Worm (Caenorhabditis elegans) whole organism, L4 larva: Measurements from ENCODE around the gene C17H12.12.
A peak's percentile ranks its signal among the peaks of the same experiment; 100 is the strongest.
"Not testable (repeated sequence)": the region's sequence is repeated elsewhere in the genome, so short reads cannot be mapped to it uniquely, and the experiment has no call there.

Experiments
- F49E8.2 ChIP-seq: sonication (generic microtip); optimal IDR thresholded peaks from 2 replicates; lab custom pipeline; 2016; ENCODE audit warnings: missing compliant biosample characterization, mild to moderate bottlenecking, missing genetic modification characterization, borderline replicate concordance
- R02D3.7 ChIP-seq: fragments of 150-350 bp; sonication (generic microtip); optimal IDR thresholded peaks from 3 replicates; lab custom pipeline; 2014; ENCODE audit warnings: missing biosample characterization, missing genetic modification characterization
- T20F7.1 ChIP-seq: fragments of 200-800 bp; sonication (Bioruptor generic); optimal IDR thresholded peaks from 2 replicates; lab custom pipeline; 2018; ENCODE audit warnings: mild to moderate bottlenecking, missing genetic modification characterization, missing compliant biosample characterization
- Y5F2A.4 ChIP-seq: fragments of 200-800 bp; sonication (Bioruptor generic); optimal IDR thresholded peaks from 2 replicates; lab custom pipeline; 2018; ENCODE audit warnings: mild to moderate bottlenecking, missing genetic modification characterization, missing compliant biosample characterization
- ZK337.2 ChIP-seq: fragments of 200-800 bp; sonication (Bioruptor generic); IDR thresholded peaks from 2 replicates; pipeline ENCODE4 v1.3.6; 2022; ENCODE audit warnings: missing genetic modification reagents, missing genetic modification characterization, missing compliant biosample characterization
- ZK546.5 ChIP-seq, 2 experiments: sonication (generic microtip); optimal IDR thresholded peaks; 2 replicates each; lab custom pipeline; 2017; ENCODE audit warnings: missing biosample characterization in 2 of 2, missing genetic modification characterization in 2 of 2
- aha-1 ChIP-seq: fragments of 150-350 bp; peaks from one replicate; lab custom pipeline; 2014; ENCODE audit warnings: missing biosample characterization, missing genetic modification characterization
- attf-4 ChIP-seq: sonication (generic microtip); optimal IDR thresholded peaks from 3 replicates; lab custom pipeline; 2017; ENCODE audit warnings: missing biosample characterization, missing genetic modification characterization
- ceh-28 ChIP-seq: fragments of 150-350 bp; optimal IDR thresholded peaks from 2 replicates; lab custom pipeline; 2014; ENCODE audit warnings: missing biosample characterization, missing genetic modification reagents, missing genetic modification characterization
- cey-2 ChIP-seq: sonication (generic microtip); optimal IDR thresholded peaks from 3 replicates; lab custom pipeline; 2017; ENCODE audit warnings: missing genetic modification characterization, mild to moderate bottlenecking, missing compliant biosample characterization, antibody characterized with exemption, borderline replicate concordance; ENCODE audit not compliant: insufficient read depth
- daf-12 ChIP-seq: fragments of 150-350 bp; optimal IDR thresholded peaks from 2 replicates; lab custom pipeline; 2014; ENCODE audit warnings: missing biosample characterization, missing genetic modification reagents, missing genetic modification characterization
- daf-16 ChIP-seq, 3 experiments: sonication (generic microtip); optimal IDR thresholded peaks; 2 replicates each; lab custom pipeline; 2016 to 2017; ENCODE audit warnings: missing genetic modification characterization in 3 of 3, missing genetic modification reagents in 3 of 3, mild to moderate bottlenecking in 2 of 3, missing compliant biosample characterization in 2 of 3, missing biosample characterization in 1 of 3, moderate library complexity in 1 of 3
- dmd-6 ChIP-seq: fragments of 200-800 bp; sonication (Bioruptor generic); IDR thresholded peaks from 2 replicates; pipeline ENCODE4 v1.3.6; 2022; ENCODE audit warnings: missing genetic modification reagents, missing genetic modification characterization, missing compliant biosample characterization
- dpl-1 ChIP-seq: fragments of 150-350 bp; optimal IDR thresholded peaks from 2 replicates; lab custom pipeline; 2014; ENCODE audit warnings: missing biosample characterization, missing genetic modification reagents, missing genetic modification characterization
- dve-1 ChIP-seq: sonication (generic microtip); optimal IDR thresholded peaks from 2 replicates; lab custom pipeline; 2017; ENCODE audit warnings: antibody characterized with exemption, mild to moderate bottlenecking, missing genetic modification characterization, missing compliant biosample characterization; ENCODE audit not compliant: insufficient read depth
- egl-27 ChIP-seq: sonication (generic microtip); optimal IDR thresholded peaks from 3 replicates; lab custom pipeline; 2017; ENCODE audit warnings: missing biosample characterization, missing genetic modification reagents, missing genetic modification characterization
- hif-1 ChIP-seq, 2 experiments: sonication (generic microtip); optimal IDR thresholded peaks; 2 replicates each; lab custom pipeline; 2016 to 2017; ENCODE audit warnings: missing compliant biosample characterization in 2 of 2, missing genetic modification characterization in 2 of 2, missing genetic modification reagents in 2 of 2, missing genotype in 2 of 2, mild to moderate bottlenecking in 1 of 2
- jun-1 ChIP-seq: fragments of 150-350 bp; optimal IDR thresholded peaks from 2 replicates; lab custom pipeline; 2014; ENCODE audit warnings: missing biosample characterization, missing genetic modification reagents, missing genetic modification characterization
- lin-15B ChIP-seq: fragments of 150-350 bp; sonication (generic microtip); optimal IDR thresholded peaks from 3 replicates; lab custom pipeline; 2014; ENCODE audit warnings: missing biosample characterization, missing genetic modification characterization
- lin-39 ChIP-seq: fragments of 150-350 bp; optimal IDR thresholded peaks from 2 replicates; lab custom pipeline; 2014; ENCODE audit warnings: missing biosample characterization, missing genetic modification reagents, missing genetic modification characterization
- mdt-29 ChIP-seq: fragments of 200-800 bp; sonication (Bioruptor generic); IDR thresholded peaks from 2 replicates; pipeline ENCODE4 v1.3.6; 2022; ENCODE audit warnings: missing genetic modification reagents, missing genetic modification characterization, missing compliant biosample characterization
- mxl-2 ChIP-seq: fragments of 200-800 bp; sonication (Bioruptor generic); conservative IDR thresholded peaks from 2 replicates; pipeline ENCODE4 v1.3.6; 2022; ENCODE audit warnings: missing genetic modification reagents, missing genetic modification characterization, missing compliant biosample characterization
- nhr-25 ChIP-seq: sonication (generic microtip); optimal IDR thresholded peaks from 2 replicates; lab custom pipeline; 2017; ENCODE audit warnings: missing genetic modification characterization, mild to moderate bottlenecking, missing compliant biosample characterization, antibody characterized with exemption, moderate library complexity, borderline replicate concordance; ENCODE audit not compliant: insufficient read depth
- nhr-77 ChIP-seq: fragments of 150-350 bp; optimal IDR thresholded peaks from 2 replicates; lab custom pipeline; 2014; ENCODE audit warnings: missing biosample characterization, missing genetic modification characterization
- pqm-1 ChIP-seq: sonication (generic microtip); optimal IDR thresholded peaks from 2 replicates; lab custom pipeline; 2017; ENCODE audit warnings: missing biosample characterization, missing genetic modification characterization
- rbr-2 ChIP-seq: sonication (generic microtip); optimal IDR thresholded peaks from 2 replicates; lab custom pipeline; 2016; ENCODE audit warnings: missing genotype, missing genetic modification characterization, missing compliant biosample characterization
- snpc-4 ChIP-seq: fragments of 150-350 bp; optimal IDR thresholded peaks from 2 replicates; lab custom pipeline; 2014; ENCODE audit warnings: missing biosample characterization, missing genetic modification characterization
- unc-62 ChIP-seq, 3 experiments: fragments of 150-350 bp in 1 of 3; sonication (generic microtip); optimal IDR thresholded peaks in 2 of 3; peaks in 1 of 3; 1 replicate in 1 of 3; 2 replicates in 2 of 3; lab custom pipeline; 2014 to 2017; ENCODE audit warnings: missing biosample characterization in 3 of 3, missing genetic modification characterization in 3 of 3, missing genetic modification reagents in 3 of 3, missing genotype in 1 of 3
- zfp-3 ChIP-seq: fragments of 200-800 bp; sonication (Bioruptor generic); conservative IDR thresholded peaks from 2 replicates; pipeline ENCODE4 v1.3.6; 2022; ENCODE audit warnings: missing genetic modification reagents, missing genetic modification characterization, missing compliant biosample characterization

C17H12.12 gene

DNA sequence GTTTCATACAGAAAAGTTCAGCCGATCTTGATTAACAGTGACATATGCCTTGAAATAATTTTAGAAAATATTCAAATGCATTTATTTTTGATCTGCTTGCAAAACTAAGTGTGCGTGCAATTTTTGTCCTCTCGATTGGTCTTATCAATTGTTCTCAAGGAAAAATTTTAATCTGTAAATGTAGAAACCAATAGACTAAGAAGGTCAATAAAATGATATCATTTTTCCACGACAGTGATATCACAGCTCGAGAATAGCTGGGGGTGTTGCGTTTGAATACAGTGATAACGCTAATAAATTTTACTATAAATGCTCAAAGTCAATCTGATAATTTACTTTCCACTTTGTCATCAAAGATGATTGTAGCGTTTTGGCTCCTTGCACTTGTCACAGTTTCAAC lies 22.6 kb downstream of the C17H12.12 start, which contains the start of gene C17H12.8 (continued):
- peak; percentile 64; the same call in 1 of the 2 replicates for TF ChIP-seq dmd-6 (GFP tag; lab: Robert Waterston, UW)
- no peak for TF ChIP-seq egl-27 (tag; lab: Kevin White, UChicago)
- no peak for TF ChIP-seq Y5F2A.4 (GFP tag; lab: Kevin White, UChicago)
- TF ChIP-seq dpl-1 (GFP tag; lab: Kevin White, UChicago): no peak
- TF ChIP-seq F49E8.2 (tag; lab: Kevin White, UChicago): no peak
- no peak for TF ChIP-seq jun-1 (tag; lab: Kevin White, UChicago)
- no peak for TF ChIP-seq ZK337.2 (GFP tag; lab: Robert Waterston, UW)
- TF ChIP-seq lin-39 (tag; lab: Kevin White, UChicago): no peak
- no peak for TF ChIP-seq R02D3.7 (tag; lab: Kevin White, UChicago)
- TF ChIP-seq mdt-29 (GFP tag; lab: Robert Waterston, UW): no peak
- no peak for TF ChIP-seq mxl-2 (GFP tag; lab: Robert Waterston, UW)
- TF ChIP-seq ZK546.5 (tag; optimal IDR thresholded peaks at IDR 0.05; lab: Kevin White, UChicago): no peak
- no peak for TF ChIP-seq rbr-2
- no peak for TF ChIP-seq hif-1 (tag; optimal IDR thresholded peaks at IDR 0.05; lab: Kevin White, UChicago)
- TF ChIP-seq attf-4 (tag; lab: Kevin White, UChicago): no peak
- no peak for TF ChIP-seq zfp-3 (GFP tag; lab: Robert Waterston, UW)

DNA sequence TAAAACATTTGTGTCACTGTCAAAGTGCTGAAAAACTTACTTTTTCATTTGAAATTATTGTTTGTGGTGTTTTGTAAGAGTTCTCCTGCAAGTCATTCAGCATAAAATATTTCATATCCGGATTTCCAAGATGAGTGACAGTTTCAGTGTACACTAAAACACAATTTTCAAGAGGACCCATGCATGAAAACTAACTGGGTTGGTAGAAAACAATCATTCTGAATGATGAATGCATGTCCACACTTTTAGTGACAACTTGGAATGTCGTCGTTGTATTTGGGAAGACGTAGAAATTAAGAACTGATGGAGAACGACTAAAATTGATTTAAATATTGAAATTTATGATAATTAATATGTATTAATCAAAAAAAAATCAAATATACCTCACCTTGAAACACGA lies 26.0 kb downstream of the C17H12.12 start:
- TF ChIP-seq nhr-77 (tag; lab: Kevin White, UChicago) (no peak), unc-62 (GFP tag; optimal IDR thresholded peaks at IDR 0.05 in 1 of 2; lab: Kevin White, UChicago) (peak in 1 of 2 experiments; percentile 98), unc-62 (tag; optimal IDR thresholded peaks at IDR 0.05; lab: Kevin White, UChicago) (no peak)

DNA sequence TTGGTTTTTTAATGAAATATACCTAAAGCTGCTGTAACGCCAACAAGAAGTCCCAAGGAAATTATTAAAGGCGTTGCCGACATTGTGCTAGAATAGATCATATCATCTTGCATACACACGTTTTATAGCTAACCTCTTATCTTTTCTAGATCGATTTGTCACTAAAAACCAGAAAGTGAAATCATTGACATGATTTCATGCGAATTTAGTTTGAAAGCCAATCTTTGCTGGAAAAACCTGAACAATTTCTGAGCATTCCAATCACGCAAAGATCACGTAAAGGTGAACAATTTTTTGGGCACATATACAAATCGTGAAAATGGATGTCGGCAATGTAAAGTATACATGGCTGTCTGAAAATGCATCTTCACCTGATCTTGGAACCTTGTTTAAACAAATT lies 26.7 kb downstream of the C17H12.12 start, which contains the start of gene C17H12.6:
Gene C17H12.6 (minus strand): TSS at position 101 of the 400 bp plus-strand sequence.
- no peak for TF ChIP-seq zfp-3 (GFP tag; lab: Robert Waterston, UW)
- TF ChIP-seq ceh-28 (tag; lab: Kevin White, UChicago): no peak
- TF ChIP-seq snpc-4: no peak
- TF ChIP-seq T20F7.1 (GFP tag; lab: Kevin White, UChicago): no peak
- TF ChIP-seq daf-12: no peak

DNA sequence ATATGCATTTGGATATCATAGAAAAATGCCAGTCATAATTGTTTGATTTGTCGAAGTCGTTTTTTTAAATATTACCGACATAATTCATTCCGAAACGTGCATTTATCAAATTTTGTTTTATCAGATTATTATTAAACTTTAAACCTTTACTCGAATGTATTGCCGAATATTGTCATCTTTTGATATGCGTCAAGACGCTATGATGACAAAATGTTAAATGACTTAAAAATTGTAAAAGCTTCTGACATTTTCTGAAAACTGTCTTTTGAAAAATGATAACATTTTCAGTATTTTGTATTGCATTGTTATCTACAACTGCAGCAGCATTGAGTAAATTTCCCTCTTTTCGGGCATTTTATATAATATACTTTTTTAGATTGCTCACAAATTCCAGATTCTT lies 28.9 kb downstream of the C17H12.12 start, which contains the start of gene H20E11.3:
Gene H20E11.3 (plus strand): TSS at position 195 of the 400 bp plus-strand sequence.
- TF ChIP-seq nhr-25 (tag; lab: Kevin White, UChicago): no peak
- no peak for TF ChIP-seq cey-2 (tag; lab: Kevin White, UChicago)
- peak; percentile 59; the same call in 1 of the 2 replicates for TF ChIP-seq dmd-6 (GFP tag; lab: Robert Waterston, UW)
- TF ChIP-seq pqm-1 (tag; lab: Kevin White, UChicago): peak; percentile 19
- peak; percentile 4 for TF ChIP-seq dve-1 (tag; lab: Kevin White, UChicago)
- TF ChIP-seq daf-16 (GFP tag; optimal IDR thresholded peaks at IDR 0.05; lab: Kevin White, UChicago): no peak
- peak; percentile 37 for TF ChIP-seq daf-16 (tag; optimal IDR thresholded peaks at IDR 0.05; lab: Kevin White, UChicago)
- peak; percentile 38 for TF ChIP-seq aha-1 (tag; lab: Kevin White, UChicago)
- TF ChIP-seq, all 104 proteins: peak for 5

DNA sequence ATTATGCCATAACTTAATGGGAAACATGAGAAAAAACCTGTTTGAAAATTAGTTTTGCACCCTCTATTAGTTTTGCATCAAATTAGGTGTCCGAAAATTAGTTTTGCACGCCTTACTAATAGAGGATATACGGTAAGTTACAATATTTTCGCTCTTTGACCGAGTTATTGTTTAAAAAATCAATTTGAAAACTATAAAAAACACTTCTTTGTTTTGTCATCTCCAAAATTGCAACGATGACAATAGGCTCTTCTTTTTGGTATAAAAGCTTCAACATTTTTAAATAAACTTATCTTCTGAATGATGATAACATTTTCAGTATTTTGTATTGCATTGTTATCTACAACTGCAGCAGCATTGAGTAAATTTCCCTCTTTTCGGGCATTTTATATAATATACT lies 31.8 kb downstream of the C17H12.12 start, which contains the start of gene H20E11.2:
Gene H20E11.2 (plus strand): TSS at position 301 of the 400 bp plus-strand sequence.
- TF ChIP-seq lin-15B; hif-1 (tag; optimal IDR thresholded peaks at IDR 0.05; lab: Kevin White, UChicago); rbr-2: not testable (repeated sequence)
- TF ChIP-seq, all 104 proteins: peak for 0; not testable (repeated sequence) for 104
